Worm (Caenorhabditis elegans): ENCODE data around the gene cht-2.

- no peak for TF ChIP-seq rnt-1 (tag; optimal IDR thresholded peaks at IDR 0.05)
- TF ChIP-seq ref-2 (tag; optimal IDR thresholded peaks at IDR 0.05): no peak
- TF ChIP-seq dve-1 (tag; optimal IDR thresholded peaks at IDR 0.05): no peak
- TF ChIP-seq C38D4.7 (GFP tag; optimal IDR thresholded peaks at IDR 0.05): no peak
These were observed 22.6 kb upstream of the cht-2 start for ce11 chrII:8498173-8498572.

Data from whole organism, late embryonic.